Fruit fly (Drosophila melanogaster) ovary, adult (tissue): ENCODE results near the gene MsR1.

Experiments
- CG17801 ChIP-seq: fragments of 200-800 bp; optimal IDR thresholded peaks from 2 replicates; lab custom pipeline; 2019; ENCODE audit warnings: missing biosample characterization, mild to moderate bottlenecking, missing genetic modification characterization, moderate library complexity; ENCODE audit not compliant: partially characterized antibody

The MsR1 gene

dm6 chr3L:2322257-2322776 is at the start of gene MsR1:
TSS of gene MsR1 (plus strand) at chr3L:2322693.
- TF ChIP-seq CG17801 (GFP tag; lab: Kevin White, UChicago): no peak

dm6 chr3L:2273392-2273791 is 49.1 kb upstream of the MsR1 start:
- no peak for TF ChIP-seq CG17801 (GFP tag; lab: Kevin White, UChicago)

dm6 chr3L:2276250-2276649 is 46.2 kb upstream of the MsR1 start, which contains the start of gene yellow-g2:
TSS of gene yellow-g2 (plus strand) at chr3L:2276550.
- no peak for TF ChIP-seq CG17801 (GFP tag; lab: Kevin White, UChicago)

- TF ChIP-seq CG17801 (GFP tag; lab: Kevin White, UChicago): no peak
Measured at dm6 chr3L:2282506-2282905, 40.0 kb upstream of the MsR1 start, which contains the start of gene MsR2. TSS of gene MsR2 (plus strand) at chr3L:2282883.

- no peak for TF ChIP-seq CG17801 (GFP tag; lab: Kevin White, UChicago)
Measured at dm6 chr3L:2325276-2325675, 2.8 kb downstream of the MsR1 start.

dm6 chr3L:2328804-2329203 is 6.3 kb downstream of the MsR1 start:
- no peak for TF ChIP-seq CG17801 (GFP tag; lab: Kevin White, UChicago)

dm6 chr3L:2332228-2332627 is 9.7 kb downstream of the MsR1 start:
- no peak for TF ChIP-seq CG17801 (GFP tag; lab: Kevin White, UChicago)

- TF ChIP-seq CG17801 (GFP tag; lab: Kevin White, UChicago): no peak
Measured at dm6 chr3L:2360257-2360656, 37.8 kb downstream of the MsR1 start, which contains the start of gene CG13801. TSS of gene CG13801 (plus strand) at chr3L:2360557.

- TF ChIP-seq CG17801 (GFP tag; lab: Kevin White, UChicago): peak; percentile 47
Measured at dm6 chr3L:2371882-2372281, 49.4 kb downstream of the MsR1 start, which contains the start of the genes CG1317 and CG8993. TSS of gene CG1317 (minus strand) at chr3L:2371939. TSS of gene CG8993 (plus strand) at chr3L:2372199.

dm6 chr3L:2373421-2374043 is 51.0 kb downstream of the MsR1 start, which contains the start of the genes mRpL23 and CG9004:
TSS of gene mRpL23 (minus strand) at chr3L:2373704.
TSS of gene CG9004 (plus strand) at chr3L:2373728.
- peak; percentile 98 for TF ChIP-seq CG17801 (GFP tag; lab: Kevin White, UChicago)

- TF ChIP-seq CG17801 (GFP tag; lab: Kevin White, UChicago): no peak
Measured at dm6 chr3L:2377114-2377783, 54.8 kb downstream of the MsR1 start, which contains the start of the genes CG15877 and Svil. TSS of gene CG15877 (minus strand) at chr3L:2377556. TSS of gene Svil (plus strand) at chr3L:2377655.

- TF ChIP-seq CG17801 (GFP tag; lab: Kevin White, UChicago): no peak
Measured at dm6 chr3L:2378549-2378948, 56.1 kb downstream of the MsR1 start.

- no peak for TF ChIP-seq CG17801 (GFP tag; lab: Kevin White, UChicago)
Measured at dm6 chr3L:2379472-2379871, 57.0 kb downstream of the MsR1 start.

- TF ChIP-seq CG17801 (GFP tag; lab: Kevin White, UChicago): no peak
Measured at dm6 chr3L:2385325-2386007, 63.0 kb downstream of the MsR1 start.

dm6 chr3L:2386433-2386832 is 63.9 kb downstream of the MsR1 start:
- no peak for TF ChIP-seq CG17801 (GFP tag; lab: Kevin White, UChicago)
